Fruit fly (Drosophila melanogaster) whole organism, embryonic: ENCODE results near the gene lectin-37Db.

Source experiments
- Asciz ChIP-seq: fragments of 200-800 bp; sonication (Bioruptor generic); optimal IDR thresholded peaks from 2 replicates; lab custom pipeline; 2017; ENCODE audit warnings: missing biosample characterization, mild to moderate bottlenecking, missing genetic modification characterization, missing genetic modification reagents
- CG10274 ChIP-seq: fragments of 200-800 bp; sonication (Bioruptor generic); optimal IDR thresholded peaks from 3 replicates; lab custom pipeline; 2017; ENCODE audit warnings: missing biosample characterization, mild to moderate bottlenecking, missing genetic modification characterization
- CG10543 ChIP-seq: fragments of 200-800 bp; sonication (Bioruptor generic); optimal IDR thresholded peaks from 3 replicates; lab custom pipeline; 2017; ENCODE audit warnings: missing biosample characterization, mild to moderate bottlenecking, missing genetic modification characterization, moderate library complexity
- CG12769 ChIP-seq: fragments of 200-800 bp; sonication (Bioruptor generic); optimal IDR thresholded peaks from 2 replicates; lab custom pipeline; 2019; ENCODE audit warnings: missing biosample characterization, mild to moderate bottlenecking, missing genetic modification characterization, moderate library complexity
- CG13287 ChIP-seq: fragments of 200-800 bp; sonication (Bioruptor generic); IDR thresholded peaks from 2 replicates; pipeline ENCODE4 v1.3.6; 2022; ENCODE audit warnings: missing biosample characterization, missing genetic modification characterization; ENCODE audit not compliant: partially characterized antibody
- CG15011 ChIP-seq: fragments of 200-800 bp; sonication (Bioruptor generic); optimal IDR thresholded peaks from 3 replicates; lab custom pipeline; 2018; ENCODE audit warnings: missing biosample characterization, mild to moderate bottlenecking, missing genetic modification characterization
- CG1529 ChIP-seq: fragments of 200-800 bp; sonication (Bioruptor generic); optimal IDR thresholded peaks from 3 replicates; lab custom pipeline; 2018; ENCODE audit warnings: missing biosample characterization, missing genetic modification characterization
- CG15601 ChIP-seq: fragments of 200-800 bp; sonication (Bioruptor generic); optimal IDR thresholded peaks from 3 replicates; lab custom pipeline; 2019; ENCODE audit warnings: missing biosample characterization, mild to moderate bottlenecking, missing genetic modification characterization, moderate library complexity
- CG1603 ChIP-seq: fragments of 200-800 bp; sonication (Bioruptor generic); optimal IDR thresholded peaks from 2 replicates; lab custom pipeline; 2019; ENCODE audit warnings: missing biosample characterization, mild to moderate bottlenecking, missing genetic modification characterization, moderate library complexity
- CG17328 ChIP-seq: fragments of 200-800 bp; sonication (Bioruptor generic); IDR thresholded peaks from 2 replicates; pipeline ENCODE4 v1.3.6; 2022; ENCODE audit warnings: missing biosample characterization, missing genetic modification characterization
- CG17361 ChIP-seq: fragments of 200-800 bp; sonication (Bioruptor generic); IDR thresholded peaks from 3 replicates; pipeline ENCODE4 v1.3.6; 2022; ENCODE audit warnings: missing biosample characterization, missing genetic modification characterization
- CG17385 ChIP-seq: fragments of 200-800 bp; sonication (Bioruptor generic); optimal IDR thresholded peaks from 3 replicates; lab custom pipeline; 2018; ENCODE audit warnings: missing biosample characterization, mild to moderate bottlenecking, missing genetic modification characterization
- CG17829 ChIP-seq: fragments of 200-800 bp; optimal IDR thresholded peaks from 2 replicates; lab custom pipeline; 2019; ENCODE audit warnings: missing biosample characterization, mild to moderate bottlenecking, missing genetic modification characterization, moderate library complexity
- CG2712 ChIP-seq: fragments of 200-800 bp; optimal IDR thresholded peaks from 3 replicates; lab custom pipeline; 2019; ENCODE audit warnings: missing biosample characterization, mild to moderate bottlenecking, missing genetic modification characterization, moderate library complexity
- CG31365 ChIP-seq: fragments of 200-800 bp; sonication (Bioruptor generic); optimal IDR thresholded peaks from 2 replicates; lab custom pipeline; 2018; ENCODE audit warnings: missing biosample characterization, mild to moderate bottlenecking, missing genetic modification characterization
- CG31388 ChIP-seq: fragments of 200-800 bp; sonication (Bioruptor generic); optimal IDR thresholded peaks from 2 replicates; lab custom pipeline; 2016; ENCODE audit warnings: missing biosample characterization, missing genetic modification characterization
- CG32532 ChIP-seq: fragments of 200-800 bp; sonication (Bioruptor generic); IDR thresholded peaks from 2 replicates; pipeline ENCODE4 v1.3.6; 2022; ENCODE audit warnings: missing biosample characterization, missing genetic modification characterization
- CG3726 ChIP-seq: fragments of 200-800 bp; sonication (Bioruptor generic); IDR thresholded peaks from 3 replicates; pipeline ENCODE4, ENCODE4 v1.3.6; 2022; ENCODE audit warnings: missing biosample characterization, missing genetic modification characterization
- CG4282 ChIP-seq: fragments of 200-800 bp; sonication (Bioruptor generic); optimal IDR thresholded peaks from 2 replicates; lab custom pipeline; 2016; ENCODE audit warnings: missing biosample characterization, missing genetic modification characterization
- CG4617 ChIP-seq: fragments of 200-800 bp; sonication (Bioruptor generic); optimal IDR thresholded peaks from 3 replicates; lab custom pipeline; 2016; ENCODE audit warnings: missing biosample characterization, missing genetic modification characterization, borderline replicate concordance
- CG4820 ChIP-seq: fragments of 200-800 bp; sonication (Bioruptor generic); optimal IDR thresholded peaks from 3 replicates; lab custom pipeline; 2016; ENCODE audit warnings: missing biosample characterization, missing genetic modification characterization
- CG6654 ChIP-seq: fragments of 200-800 bp; sonication (Bioruptor generic); optimal IDR thresholded peaks from 2 replicates; lab custom pipeline; 2017; ENCODE audit warnings: missing biosample characterization, mild to moderate bottlenecking, missing genetic modification characterization
- CG7839 ChIP-seq: fragments of 200-800 bp; sonication (Bioruptor generic); optimal IDR thresholded peaks from 3 replicates; lab custom pipeline; 2018; ENCODE audit warnings: missing biosample characterization, mild to moderate bottlenecking, missing genetic modification characterization, moderate library complexity
- D19B ChIP-seq: fragments of 200-800 bp; sonication (Bioruptor generic); optimal IDR thresholded peaks from 2 replicates; lab custom pipeline; 2017; ENCODE audit warnings: missing biosample characterization, mild to moderate bottlenecking, missing genetic modification characterization
- Dll ChIP-seq: fragments of 200-800 bp; sonication (Bioruptor generic); IDR thresholded peaks from 4 replicates; pipeline ENCODE4 v1.3.6; 2022; ENCODE audit warnings: missing biosample characterization, missing genetic modification characterization; ENCODE audit not compliant: partially characterized antibody
- Dref ChIP-seq: fragments of 200-800 bp; sonication (Bioruptor generic); IDR thresholded peaks from 2 replicates; pipeline ENCODE4 v1.3.6; 2022; ENCODE audit warnings: missing biosample characterization, missing genetic modification characterization
- Ets65A ChIP-seq: fragments of 200-800 bp; sonication (Bioruptor generic); peaks from one replicate; lab custom pipeline; 2016; ENCODE audit warnings: missing biosample characterization, missing genetic modification characterization
- Hmr ChIP-seq: fragments of 200-800 bp; sonication (Bioruptor generic); optimal IDR thresholded peaks from 3 replicates; lab custom pipeline; 2017; ENCODE audit warnings: mild to moderate bottlenecking, missing biosample characterization, missing genetic modification reagents, missing genetic modification characterization
- Med ChIP-seq: fragments of 200-800 bp; sonication (Bioruptor generic); peaks from one replicate; lab custom pipeline; 2016; ENCODE audit warnings: missing biosample characterization, missing genetic modification characterization, mild to moderate bottlenecking, inconsistent platforms, moderate library complexity
- Xrp1 ChIP-seq: fragments of 200-800 bp; sonication (Bioruptor generic); IDR thresholded peaks from 2 replicates; pipeline ENCODE4 v1.3.6; 2022; ENCODE audit warnings: missing biosample characterization, missing genetic modification characterization
- abd-A ChIP-seq: fragments of 200-800 bp; sonication (Bioruptor generic); optimal IDR thresholded peaks from 3 replicates; lab custom pipeline; 2019; ENCODE audit warnings: missing biosample characterization, mild to moderate bottlenecking, missing genetic modification characterization, moderate library complexity
- amos ChIP-seq: fragments of 200-800 bp; sonication (Bioruptor generic); IDR thresholded peaks from 2 replicates; pipeline ENCODE4 v1.3.6; 2022; ENCODE audit warnings: missing biosample characterization, missing genetic modification characterization; ENCODE audit not compliant: partially characterized antibody
- ash1 ChIP-seq: fragments of 200-800 bp; sonication (Bioruptor generic); optimal IDR thresholded peaks from 2 replicates; lab custom pipeline; 2018; ENCODE audit warnings: missing biosample characterization, mild to moderate bottlenecking, missing genetic modification characterization
- ato ChIP-seq: fragments of 200-800 bp; sonication (Bioruptor generic); IDR thresholded peaks from 2 replicates; pipeline ENCODE4 v1.3.6; 2022; ENCODE audit warnings: missing biosample characterization, missing genetic modification characterization; ENCODE audit not compliant: partially characterized antibody
- bbx ChIP-seq: fragments of 200-800 bp; sonication (Bioruptor generic); IDR thresholded peaks from 2 replicates; pipeline ENCODE4 v1.3.6; 2022; ENCODE audit warnings: missing biosample characterization, missing genetic modification characterization; ENCODE audit not compliant: partially characterized antibody
- br ChIP-seq: fragments of >200 bp; optimal IDR thresholded peaks from 2 replicates; lab custom pipeline; 2017
- dysf ChIP-seq: fragments of 200-800 bp; sonication (Bioruptor generic); IDR thresholded peaks from 3 replicates; pipeline ENCODE4 v1.3.6; 2022; ENCODE audit warnings: missing biosample characterization, missing genetic modification characterization
- ewg ChIP-seq: fragments of 200-800 bp; sonication (Bioruptor generic); optimal IDR thresholded peaks from 3 replicates; lab custom pipeline; 2017; ENCODE audit warnings: mild to moderate bottlenecking, missing biosample characterization, missing genetic modification reagents, missing genetic modification characterization
- gcm ChIP-seq: fragments of 200-800 bp; sonication (Bioruptor generic); optimal IDR thresholded peaks from 2 replicates; lab custom pipeline; 2019; ENCODE audit warnings: missing biosample characterization, mild to moderate bottlenecking, missing genetic modification characterization, moderate library complexity
- gem ChIP-seq: fragments of 200-800 bp; sonication (Bioruptor generic); optimal IDR thresholded peaks from 2 replicates; lab custom pipeline; 2019; ENCODE audit warnings: missing biosample characterization, mild to moderate bottlenecking, missing genetic modification characterization, moderate library complexity
- lilli ChIP-seq: fragments of 200-800 bp; sonication (Bioruptor generic); optimal IDR thresholded peaks from 3 replicates; lab custom pipeline; 2016; ENCODE audit warnings: missing biosample characterization, missing genetic modification characterization
- nerfin-1 ChIP-seq: fragments of 200-800 bp; sonication (Bioruptor generic); optimal IDR thresholded peaks from 3 replicates; lab custom pipeline; 2019; ENCODE audit warnings: missing biosample characterization, mild to moderate bottlenecking, missing genetic modification characterization, moderate library complexity
- nmo ChIP-seq: fragments of 200-800 bp; sonication (Bioruptor generic); optimal IDR thresholded peaks from 2 replicates; lab custom pipeline; 2018; ENCODE audit warnings: missing biosample characterization, mild to moderate bottlenecking, missing genetic modification characterization, moderate library complexity
- otp ChIP-seq: fragments of 200-800 bp; sonication (Bioruptor generic); IDR thresholded peaks from 3 replicates; pipeline ENCODE4, ENCODE4 v1.3.6; 2022; ENCODE audit warnings: missing biosample characterization, missing genetic modification characterization
- phol ChIP-seq: fragments of 200-800 bp; sonication (Bioruptor generic); optimal IDR thresholded peaks from 3 replicates; lab custom pipeline; 2018; ENCODE audit warnings: missing biosample characterization, mild to moderate bottlenecking, missing genetic modification characterization, moderate library complexity
- sens ChIP-seq: fragments of 200-800 bp; sonication (Bioruptor generic); peaks from one replicate; lab custom pipeline; 2016; ENCODE audit warnings: missing biosample characterization, missing genetic modification characterization
- shn ChIP-seq: fragments of 200-800 bp; sonication (Bioruptor generic); optimal IDR thresholded peaks from 3 replicates; lab custom pipeline; 2016; ENCODE audit warnings: missing biosample characterization, missing genetic modification characterization
- ssp ChIP-seq: fragments of 200-800 bp; sonication (Bioruptor generic); IDR thresholded peaks from 2 replicates; pipeline ENCODE4 v1.3.6; 2022; ENCODE audit warnings: missing biosample characterization, missing genetic modification characterization
- tup ChIP-seq: fragments of 200-800 bp; sonication (Bioruptor generic); optimal IDR thresholded peaks from 2 replicates; lab custom pipeline; 2016; ENCODE audit warnings: missing biosample characterization, mild to moderate bottlenecking, missing genetic modification characterization, moderate library complexity
- tx ChIP-seq: fragments of 200-800 bp; sonication (Bioruptor generic); optimal IDR thresholded peaks from 2 replicates; lab custom pipeline; 2016; ENCODE audit warnings: missing biosample characterization, missing genetic modification characterization
- vfl ChIP-seq: fragments of 200-800 bp; sonication (Bioruptor generic); optimal IDR thresholded peaks from 2 replicates; lab custom pipeline; 2016; ENCODE audit warnings: missing biosample characterization, missing genetic modification characterization

lectin-37Db gene

DNA sequence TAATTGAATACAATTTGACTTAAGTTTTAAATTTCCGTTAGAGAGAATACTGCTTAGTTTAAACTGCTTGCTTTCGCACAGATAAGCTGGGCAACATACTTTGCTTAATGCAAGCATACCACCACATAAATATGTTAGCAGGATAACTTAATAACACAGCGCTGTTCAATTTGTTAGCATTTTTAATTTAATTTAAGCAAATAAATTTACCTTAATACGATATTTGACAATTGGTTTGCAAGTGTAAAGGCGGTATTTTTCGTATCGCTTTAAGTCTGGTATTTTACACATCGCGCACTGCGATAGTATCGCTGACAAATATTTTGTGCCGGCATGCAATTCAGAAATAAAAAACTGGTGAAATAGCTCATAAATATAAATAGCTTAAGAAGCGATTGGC is 11.5 kb downstream of the lectin-37Db start, which contains the start of gene RtcB (continued):
- peak; percentile 54 for TF ChIP-seq phol (tag; lab: Kevin White, UChicago)
- peak; percentile 18 for TF ChIP-seq CG17829 (tag; lab: Kevin White, UChicago)
- peak; percentile 58 for TF ChIP-seq nerfin-1 (tag; lab: Kevin White, UChicago)
- peak; percentile 97 for TF ChIP-seq CG13287 (GFP tag; lab: Robert Waterston, UW)
- TF ChIP-seq ash1 (GFP tag; lab: Kevin White, UChicago), result no peak
- TF ChIP-seq CG4282 (GFP tag; lab: Kevin White, UChicago), result no peak
- peak; percentile 19 for TF ChIP-seq CG7839 (tag; lab: Kevin White, UChicago)
- TF ChIP-seq gcm (GFP tag; lab: Kevin White, UChicago), result no peak
- TF ChIP-seq Dll, result peak; percentile 98
- TF ChIP-seq CG6654 (GFP tag; lab: Kevin White, UChicago), result no peak
- no peak for TF ChIP-seq CG10274 (GFP tag; lab: Kevin White, UChicago)
- TF ChIP-seq shn (GFP tag; lab: Kevin White, UChicago), result no peak
- peak; percentile 42 for TF ChIP-seq Ets65A (GFP tag; lab: Kevin White, UChicago)
- TF ChIP-seq lilli (GFP tag; lab: Kevin White, UChicago), result peak; percentile 17
- TF ChIP-seq CG2712 (tag; lab: Kevin White, UChicago), result peak; percentile 9
- peak; percentile 95 for TF ChIP-seq bbx (GFP tag; lab: Robert Waterston, UW)
- no peak for TF ChIP-seq D19B (GFP tag; lab: Kevin White, UChicago)
- TF ChIP-seq Asciz (GFP tag; lab: Kevin White, UChicago), result no peak
- peak; percentile 47; the same call in 1 of the 3 replicates for TF ChIP-seq CG17361 (GFP tag; lab: Robert Waterston, UW)
- TF ChIP-seq CG17385 (GFP tag; lab: Kevin White, UChicago), result no peak
- TF ChIP-seq ewg (GFP tag; lab: Kevin White, UChicago), result peak; percentile 23
- TF ChIP-seq CG31388 (GFP tag; lab: Kevin White, UChicago), result no peak
- TF ChIP-seq CG3726 (GFP tag; lab: Robert Waterston, UW), result no peak
- TF ChIP-seq CG1603 (tag; lab: Kevin White, UChicago), result peak; percentile 67
- peak; percentile 19 for TF ChIP-seq gem (tag; lab: Kevin White, UChicago)
- TF ChIP-seq tup (GFP tag; lab: Kevin White, UChicago), result no peak
- TF ChIP-seq br (lab: Kevin White, UChicago), result no peak
- peak; percentile 97 for TF ChIP-seq CG31365
- 0 out of 2 replicates have a peak, but pooled peaks have one; percentile 21 for TF ChIP-seq CG32532
- peak; percentile 38 for TF ChIP-seq sens (GFP tag; lab: Kevin White, UChicago)
- no peak for TF ChIP-seq vfl (GFP tag; lab: Kevin White, UChicago)
- TF ChIP-seq ssp (GFP tag; lab: Robert Waterston, UW), result peak; percentile 64
- peak; percentile 40 for TF ChIP-seq CG4617 (GFP tag; lab: Kevin White, UChicago)
- peak; percentile 72 for TF ChIP-seq Med (GFP tag; lab: Kevin White, UChicago)
- TF ChIP-seq CG12769 (tag; lab: Kevin White, UChicago), result peak; percentile 21
- no peak for TF ChIP-seq CG10543
- peak; percentile 89 for TF ChIP-seq ato (GFP tag; lab: Robert Waterston, UW)
- TF ChIP-seq dysf, result no peak
- peak; percentile 11 for TF ChIP-seq Hmr (GFP tag; lab: Kevin White, UChicago)
- no peak for TF ChIP-seq tx (GFP tag; lab: Kevin White, UChicago)
- TF ChIP-seq otp, result no peak
- TF ChIP-seq Xrp1, result peak; percentile 24; the same call in 1 of the 2 replicates
- TF ChIP-seq abd-A (tag; lab: Kevin White, UChicago), result no peak
- no peak for TF ChIP-seq CG17328 (GFP tag; lab: Robert Waterston, UW)
- TF ChIP-seq CG1529 (GFP tag; lab: Kevin White, UChicago), result no peak
- TF ChIP-seq amos (GFP tag; lab: Robert Waterston, UW), result peak; percentile 95
- TF ChIP-seq nmo (GFP tag; lab: Kevin White, UChicago), result peak; percentile 74
- no peak for TF ChIP-seq CG15601
- no peak for TF ChIP-seq CG4820 (GFP tag; lab: Kevin White, UChicago)
- no peak for TF ChIP-seq CG15011 (GFP tag; lab: Kevin White, UChicago)
- peak; percentile 42 for TF ChIP-seq Dref
